Fruit fly (Drosophila melanogaster) whole organism, embryonic: Measurements from ENCODE around the gene Sil1.

ENCODE experiments used
- Abd-B ChIP-seq: fragments of 200-800 bp; sonication (Bioruptor generic); optimal IDR thresholded peaks from 2 replicates; lab custom pipeline; 2018; ENCODE audit warnings: missing biosample characterization, mild to moderate bottlenecking, missing genetic modification characterization, moderate library complexity
- Aef1 ChIP-seq: fragments of 200-800 bp; sonication (Bioruptor generic); IDR thresholded peaks from 3 replicates; pipeline ENCODE4 v1.3.6; 2022; ENCODE audit warnings: missing biosample characterization, missing genetic modification characterization
- BtbVII ChIP-seq: fragments of 200-800 bp; sonication (Bioruptor generic); optimal IDR thresholded peaks from 3 replicates; lab custom pipeline; 2017; ENCODE audit warnings: missing biosample characterization, mild to moderate bottlenecking, missing genetic modification characterization
- CG10565 ChIP-seq: fragments of 200-800 bp; sonication (Bioruptor generic); optimal IDR thresholded peaks from 3 replicates; lab custom pipeline; 2016; ENCODE audit warnings: missing biosample characterization, mild to moderate bottlenecking, missing genetic modification characterization
- CG12071 ChIP-seq: fragments of 200-800 bp; sonication (Bioruptor generic); optimal IDR thresholded peaks from 3 replicates; lab custom pipeline; 2018; ENCODE audit warnings: missing biosample characterization, mild to moderate bottlenecking, missing genetic modification characterization
- CG12155 ChIP-seq: fragments of 200-800 bp; sonication (Bioruptor generic); optimal IDR thresholded peaks from 3 replicates; lab custom pipeline; 2016; ENCODE audit warnings: missing biosample characterization, missing genetic modification characterization
- CG12659 ChIP-seq: fragments of 200-800 bp; sonication (Bioruptor generic); optimal IDR thresholded peaks from 3 replicates; lab custom pipeline; 2017; ENCODE audit warnings: mild to moderate bottlenecking, missing biosample characterization, missing genetic modification reagents, missing genetic modification characterization
- CG14441 ChIP-seq: fragments of 200-800 bp; sonication (Bioruptor generic); IDR thresholded peaks from 2 replicates; pipeline ENCODE4 v1.3.6; 2022; ENCODE audit warnings: missing biosample characterization, missing genetic modification characterization
- CG16815 ChIP-seq: fragments of 200-800 bp; sonication (Bioruptor generic); optimal IDR thresholded peaks from 3 replicates; lab custom pipeline; 2017; ENCODE audit warnings: missing biosample characterization, mild to moderate bottlenecking, missing genetic modification characterization
- CG17829 ChIP-seq: fragments of 200-800 bp; optimal IDR thresholded peaks from 2 replicates; lab custom pipeline; 2019; ENCODE audit warnings: missing biosample characterization, mild to moderate bottlenecking, missing genetic modification characterization, moderate library complexity
- CG18476 ChIP-seq: fragments of 200-800 bp; sonication (Bioruptor generic); optimal IDR thresholded peaks from 2 replicates; lab custom pipeline; 2016; ENCODE audit warnings: missing biosample characterization, mild to moderate bottlenecking, missing genetic modification characterization
- CG18764 ChIP-seq: fragments of 200-800 bp; sonication (Bioruptor generic); optimal IDR thresholded peaks from 3 replicates; lab custom pipeline; 2016; ENCODE audit warnings: missing biosample characterization, missing genetic modification characterization
- CG2889 ChIP-seq: fragments of 200-800 bp; sonication (Bioruptor generic); IDR thresholded peaks from 3 replicates; pipeline ENCODE4 v1.3.6; 2022; ENCODE audit warnings: missing biosample characterization, missing genetic modification characterization
- CG4328 ChIP-seq: fragments of 200-800 bp; sonication (Bioruptor generic); optimal IDR thresholded peaks from 3 replicates; lab custom pipeline; 2017; ENCODE audit warnings: missing biosample characterization, missing genetic modification reagents, missing genetic modification characterization
- CG4730 ChIP-seq: fragments of 200-800 bp; sonication (Bioruptor generic); IDR thresholded peaks from 2 replicates; pipeline ENCODE4 v1.3.6; 2022; ENCODE audit warnings: missing biosample characterization, missing genetic modification characterization
- CG6254 ChIP-seq: fragments of 200-800 bp; sonication (Bioruptor generic); optimal IDR thresholded peaks from 3 replicates; lab custom pipeline; 2017; ENCODE audit warnings: mild to moderate bottlenecking, missing biosample characterization, missing genetic modification reagents, missing genetic modification characterization
- CG7357 ChIP-seq: fragments of 200-800 bp; sonication (Bioruptor generic); IDR thresholded peaks from 3 replicates; pipeline ENCODE4 v1.3.6; 2022; ENCODE audit warnings: missing biosample characterization, missing genetic modification characterization
- CG7372 ChIP-seq: fragments of 200-800 bp; sonication (Bioruptor generic); IDR thresholded peaks from 2 replicates; pipeline ENCODE4 v1.3.6; 2022; ENCODE audit warnings: missing biosample characterization, missing genetic modification characterization
- CG8388 ChIP-seq: fragments of 200-800 bp; sonication (Bioruptor generic); optimal IDR thresholded peaks from 2 replicates; lab custom pipeline; 2019; ENCODE audit warnings: missing biosample characterization, mild to moderate bottlenecking, missing genetic modification characterization, moderate library complexity
- CG9876 ChIP-seq: fragments of 200-800 bp; sonication (Bioruptor generic); optimal IDR thresholded peaks from 2 replicates; lab custom pipeline; 2016; ENCODE audit warnings: missing biosample characterization, missing genetic modification characterization
- CG9932 ChIP-seq: fragments of 200-800 bp; sonication (Bioruptor generic); IDR thresholded peaks from 2 replicates; pipeline ENCODE4 v1.3.6; 2022; ENCODE audit warnings: missing biosample characterization, missing genetic modification characterization
- Camta ChIP-seq: fragments of 200-800 bp; sonication (Bioruptor generic); optimal IDR thresholded peaks from 2 replicates; lab custom pipeline; 2016; ENCODE audit warnings: missing biosample characterization, missing genetic modification characterization
- D19A ChIP-seq: fragments of 200-800 bp; optimal IDR thresholded peaks from 3 replicates; lab custom pipeline; 2019; ENCODE audit warnings: missing biosample characterization, mild to moderate bottlenecking, missing genetic modification characterization, moderate library complexity
- Dip2 ChIP-seq: fragments of 200-800 bp; sonication (Bioruptor generic); IDR thresholded peaks from 2 replicates; pipeline ENCODE4 v1.3.6; 2022; ENCODE audit warnings: missing biosample characterization, missing genetic modification characterization
- Dref ChIP-seq: fragments of 200-800 bp; sonication (Bioruptor generic); IDR thresholded peaks from 2 replicates; pipeline ENCODE4 v1.3.6; 2022; ENCODE audit warnings: missing biosample characterization, missing genetic modification characterization
- Gug ChIP-seq: fragments of 200-800 bp; sonication (Bioruptor generic); IDR thresholded peaks from 4 replicates; pipeline ENCODE4 v1.3.6; 2022; ENCODE audit warnings: missing biosample characterization, missing genetic modification characterization
- H2.0 ChIP-seq: fragments of 200-800 bp; sonication (Bioruptor generic); IDR thresholded peaks from 2 replicates; pipeline ENCODE4 v1.3.6; 2022; ENCODE audit warnings: missing biosample characterization, missing genetic modification characterization
- HHEX ChIP-seq: fragments of 200-800 bp; sonication (Bioruptor generic); optimal IDR thresholded peaks from 3 replicates; lab custom pipeline; 2017; ENCODE audit warnings: missing biosample characterization, mild to moderate bottlenecking, missing genetic modification characterization, missing genetic modification reagents
- HLH54F ChIP-seq: fragments of 200-800 bp; sonication (Bioruptor generic); optimal IDR thresholded peaks from 3 replicates; lab custom pipeline; 2016; ENCODE audit warnings: missing biosample characterization, missing genetic modification characterization
- HmgZ ChIP-seq: fragments of 200-800 bp; sonication (Bioruptor generic); optimal IDR thresholded peaks from 2 replicates; lab custom pipeline; 2018; ENCODE audit warnings: missing biosample characterization, mild to moderate bottlenecking, missing genetic modification characterization
- Lpt ChIP-seq: fragments of >200 bp; optimal IDR thresholded peaks from 2 replicates; lab custom pipeline; 2018; ENCODE audit warnings: missing biosample characterization, missing genetic modification characterization
- Opbp ChIP-seq: fragments of 200-800 bp; sonication (Bioruptor generic); IDR thresholded peaks from 3 replicates; pipeline ENCODE4 v1.3.6; 2022; ENCODE audit warnings: missing biosample characterization, missing genetic modification characterization; ENCODE audit not compliant: partially characterized antibody
- PHDP ChIP-seq: fragments of 200-800 bp; sonication (Bioruptor generic); optimal IDR thresholded peaks from 3 replicates; lab custom pipeline; 2018; ENCODE audit warnings: missing biosample characterization, mild to moderate bottlenecking, missing genetic modification characterization, moderate library complexity
- Poxn ChIP-seq: fragments of 200-800 bp; sonication (Bioruptor generic); IDR thresholded peaks from 2 replicates; pipeline ENCODE4 v1.3.6; 2022; ENCODE audit warnings: missing biosample characterization, missing genetic modification characterization
- Sry-δ ChIP-seq: fragments of 200-800 bp; sonication (Bioruptor generic); optimal IDR thresholded peaks from 2 replicates; lab custom pipeline; 2016; ENCODE audit warnings: missing biosample characterization, missing genetic modification characterization
- Vsx1 ChIP-seq: fragments of 200-800 bp; sonication (Bioruptor generic); optimal IDR thresholded peaks from 2 replicates; lab custom pipeline; 2017; ENCODE audit warnings: missing biosample characterization, mild to moderate bottlenecking, missing genetic modification characterization, missing genetic modification reagents
- Xbp1 ChIP-seq: fragments of 200-800 bp; sonication (Bioruptor generic); optimal IDR thresholded peaks from 3 replicates; lab custom pipeline; 2016; ENCODE audit warnings: missing biosample characterization, mild to moderate bottlenecking, missing genetic modification characterization
- Xrp1 ChIP-seq: fragments of 200-800 bp; sonication (Bioruptor generic); IDR thresholded peaks from 2 replicates; pipeline ENCODE4 v1.3.6; 2022; ENCODE audit warnings: missing biosample characterization, missing genetic modification characterization
- bab2 ChIP-seq: fragments of 200-800 bp; sonication (Bioruptor generic); optimal IDR thresholded peaks from 2 replicates; lab custom pipeline; 2016; ENCODE audit warnings: missing biosample characterization, missing genetic modification characterization
- bsh ChIP-seq, 2 experiments: fragments of 200-800 bp; sonication (Bioruptor generic); optimal IDR thresholded peaks; 2 replicates each; lab custom pipeline; 2017 to 2018; ENCODE audit warnings: mild to moderate bottlenecking in 2 of 2, missing biosample characterization in 2 of 2, missing genetic modification characterization in 2 of 2, moderate library complexity in 1 of 2
- fd102C ChIP-seq: fragments of 200-800 bp; sonication (Bioruptor generic); optimal IDR thresholded peaks from 2 replicates; lab custom pipeline; 2018; ENCODE audit warnings: missing biosample characterization, mild to moderate bottlenecking, missing genetic modification characterization, moderate library complexity
- fu2 ChIP-seq: fragments of 200-800 bp; sonication (Bioruptor generic); optimal IDR thresholded peaks from 2 replicates; lab custom pipeline; 2016; ENCODE audit warnings: missing biosample characterization, missing genetic modification characterization
- hbn ChIP-seq: fragments of 200-800 bp; sonication (Bioruptor generic); IDR thresholded peaks from 2 replicates; pipeline ENCODE4 v1.3.6; 2022; ENCODE audit warnings: missing biosample characterization, missing genetic modification characterization; ENCODE audit not compliant: partially characterized antibody
- hth ChIP-seq: fragments of >200 bp; optimal IDR thresholded peaks from 2 replicates; lab custom pipeline; 2017; ENCODE audit warnings: inconsistent platforms
- klu ChIP-seq: fragments of 200-800 bp; sonication (Bioruptor generic); IDR thresholded peaks from 2 replicates; pipeline ENCODE4 v1.3.6; 2022; ENCODE audit warnings: missing biosample characterization, missing genetic modification characterization
- luna ChIP-seq: fragments of 200-800 bp; sonication (Bioruptor generic); optimal IDR thresholded peaks from 2 replicates; lab custom pipeline; 2016; ENCODE audit warnings: missing biosample characterization, missing genetic modification characterization
- otp ChIP-seq: fragments of 200-800 bp; sonication (Bioruptor generic); IDR thresholded peaks from 3 replicates; pipeline ENCODE4, ENCODE4 v1.3.6; 2022; ENCODE audit warnings: missing biosample characterization, missing genetic modification characterization
- p53 ChIP-seq: fragments of 200-800 bp; sonication (Bioruptor generic); optimal IDR thresholded peaks from 2 replicates; lab custom pipeline; 2016; ENCODE audit warnings: missing biosample characterization, missing genetic modification characterization
- pho ChIP-seq: fragments of 200-800 bp; sonication (Bioruptor generic); optimal IDR thresholded peaks from 2 replicates; lab custom pipeline; 2016; ENCODE audit warnings: missing biosample characterization, missing genetic modification characterization
- tll ChIP-seq, 2 experiments: fragments of 200-800 bp in 1 of 2; fragments of >200 bp in 1 of 2; sonication (Bioruptor generic) in 1 of 2; optimal IDR thresholded peaks; 2 replicates each; lab custom pipeline; 2017 to 2019; ENCODE audit warnings: missing biosample characterization in 2 of 2, missing genetic modification characterization in 2 of 2, mild to moderate bottlenecking in 1 of 2, moderate library complexity in 1 of 2
- trem ChIP-seq: fragments of 200-800 bp; optimal IDR thresholded peaks from 3 replicates; lab custom pipeline; 2019; ENCODE audit warnings: missing biosample characterization, mild to moderate bottlenecking, missing genetic modification characterization, moderate library complexity

Gene Sil1

DNA sequence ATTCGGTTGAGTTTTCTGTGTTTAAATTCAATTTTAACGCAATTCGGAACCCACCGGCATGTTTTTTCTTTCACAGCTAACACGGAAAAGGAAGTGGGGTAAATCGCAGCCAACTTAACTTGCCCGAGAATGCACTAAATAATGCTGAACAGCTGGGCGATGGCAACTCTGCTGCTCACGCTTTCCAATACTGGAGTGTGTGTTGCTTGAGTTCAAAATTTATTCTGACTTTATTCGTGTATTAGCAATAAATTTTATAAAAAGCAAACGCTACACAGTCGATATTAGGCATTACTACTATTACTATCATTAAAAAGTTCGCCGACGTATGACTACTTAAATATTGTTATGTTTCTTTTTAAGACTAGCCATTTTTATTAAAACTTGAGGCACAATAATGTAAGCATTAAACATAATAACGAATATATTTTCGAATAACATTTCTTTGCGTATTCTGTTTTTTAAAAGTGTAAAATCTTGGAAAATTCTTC lies 12.1 kb upstream of the Sil1 start, which contains the start of the genes RpS27 and Nup37 (continued):
- TF ChIP-seq CG12659 (peak; percentile 99), fd102C (GFP tag; lab: Kevin White, UChicago) (peak; percentile 95), luna (peak; percentile 98), Gug (GFP tag; lab: Robert Waterston, UW) (peak; percentile 92), CG9932 (GFP tag; lab: Robert Waterston, UW) (peak; percentile 98), HmgZ (peak; percentile 99), CG6254 (GFP tag; lab: Kevin White, UChicago) (peak; percentile 89), hbn (GFP tag; lab: Robert Waterston, UW) (no peak), CG8388 (GFP tag; lab: Kevin White, UChicago) (peak; percentile 89), CG14441 (GFP tag; lab: Robert Waterston, UW) (peak; percentile 95), Sry-δ (GFP tag; lab: Kevin White, UChicago) (peak; percentile 83), H2.0 (GFP tag; lab: Robert Waterston, UW) (peak; percentile 97), CG9876 (GFP tag; lab: Kevin White, UChicago) (peak; percentile 99), CG2889 (GFP tag; lab: Robert Waterston, UW) (peak; percentile 94), CG18764 (peak; percentile 98), CG7372 (GFP tag; lab: Robert Waterston, UW) (peak; percentile 94), CG17829 (peak; percentile 94), klu (GFP tag; lab: Robert Waterston, UW) (peak; percentile 92), Dip2 (0 out of 2 replicates have a peak, but pooled peaks have one; percentile 14), Xrp1 (peak; percentile 62), otp (GFP tag; lab: Robert Waterston, UW) (peak; percentile 98), p53 (GFP tag; lab: Kevin White, UChicago) (peak; percentile 98), tll (GFP tag; optimal IDR thresholded peaks at IDR 0.05; lab: Kevin White, UChicago) (peak in 1 of 2 experiments; percentile 88), CG12071 (GFP tag; lab: Kevin White, UChicago) (peak; percentile 99), Camta (peak; percentile 98), hth (lab: Kevin White, UChicago) (no peak), bsh (GFP tag; optimal IDR thresholded peaks at IDR 0.05; lab: Kevin White, UChicago) (peak; percentile 50 to 93), pho (GFP tag; lab: Kevin White, UChicago) (peak; percentile 99), HLH54F (GFP tag; lab: Kevin White, UChicago) (peak; percentile 98), Lpt (GFP tag; lab: Kevin White, UChicago) (no peak), CG7357 (peak; percentile 73), fu2 (GFP tag; lab: Kevin White, UChicago) (peak; percentile 98), Xbp1 (peak; percentile 98), CG4730 (peak; percentile 94), CG16815 (GFP tag; lab: Kevin White, UChicago) (peak; percentile 95), CG10565 (GFP tag; lab: Kevin White, UChicago) (peak; percentile 91), trem (tag; lab: Kevin White, UChicago) (peak; percentile 94), bab2 (GFP tag; lab: Kevin White, UChicago) (peak; percentile 97), D19A (tag; lab: Kevin White, UChicago) (peak; percentile 77), PHDP (tag; lab: Kevin White, UChicago) (peak; percentile 96), CG18476 (GFP tag; lab: Kevin White, UChicago) (peak; percentile 93), CG4328 (peak; percentile 99), Abd-B (GFP tag; lab: Kevin White, UChicago) (peak; percentile 93), HHEX (GFP tag; lab: Kevin White, UChicago) (peak; percentile 99), Poxn (peak; percentile 84), BtbVII (peak; percentile 99), CG12155 (peak; percentile 93), Dref (GFP tag; lab: Robert Waterston, UW) (peak; percentile 59), Aef1 (GFP tag; lab: Robert Waterston, UW) (peak; percentile 95), Opbp (peak; percentile 100), Vsx1 (peak; percentile 98)
